Fruit fly (Drosophila melanogaster): Measurements from ENCODE around the gene Pc.
A peak's percentile ranks its signal among the peaks of the same experiment; 100 is the strongest.

- TF ChIP-seq ovo (GFP tag; optimal IDR thresholded peaks at IDR 0.05) (no peak), Clk (GFP tag; optimal IDR thresholded peaks at IDR 0.05) (no peak), pad (GFP tag; optimal IDR thresholded peaks at IDR 0.05) (no peak), kay (GFP tag; ENCODE audit: borderline replicate concordance) (peak; percentile 88), CG14711 (tag; optimal IDR thresholded peaks at IDR 0.05) (peak; percentile 86), cic (GFP tag; optimal IDR thresholded peaks at IDR 0.05) (peak; percentile 3), Crg-1 (GFP tag; optimal IDR thresholded peaks at IDR 0.05) (no peak), CG7045 (GFP tag; optimal IDR thresholded peaks at IDR 0.05) (no peak), cnc (optimal IDR thresholded peaks at IDR 0.05) (no peak), CG1620 (GFP tag; optimal IDR thresholded peaks at IDR 0.05) (peak; percentile 21), toe (GFP tag; optimal IDR thresholded peaks at IDR 0.05) (peak; percentile 15), CG33017 (tag; optimal IDR thresholded peaks at IDR 0.05) (no peak), Hr96 (GFP tag; optimal IDR thresholded peaks at IDR 0.05) (no peak), CG5204 (GFP tag; optimal IDR thresholded peaks at IDR 0.05) (no peak)
Measured at dm6 chr3L:21317416-21318259, at the start of gene Pc.
